Worm (Caenorhabditis elegans) whole organism, early embryonic: ENCODE measurements around the gene F30B5.11.

Experiments used
- aly-1 ChIP-seq: sonication (generic microtip); optimal IDR thresholded peaks from 2 replicates; lab custom pipeline; 2016; ENCODE audit warnings: missing genetic modification characterization, missing compliant biosample characterization
- ama-1 ChIP-seq: fragments of 150-350 bp; optimal IDR thresholded peaks from 2 replicates; lab custom pipeline; 2014
- ceh-13 ChIP-seq: fragments of 200-800 bp; sonication (Bioruptor generic); optimal IDR thresholded peaks from 2 replicates; lab custom pipeline; 2018; ENCODE audit warnings: mild to moderate bottlenecking, missing genetic modification characterization, missing compliant biosample characterization
- ets-7 ChIP-seq: sonication (generic microtip); optimal IDR thresholded peaks from 2 replicates; lab custom pipeline; 2016; ENCODE audit warnings: missing genotype, missing genetic modification characterization, missing compliant biosample characterization
- flt-1 ChIP-seq: fragments of 200-800 bp; sonication (Bioruptor generic); IDR thresholded peaks from 2 replicates; pipeline ENCODE4 v1.3.6; 2022; ENCODE audit warnings: missing genetic modification characterization, missing compliant biosample characterization
- pes-1 ChIP-seq: fragments of 200-800 bp; sonication (Bioruptor generic); IDR thresholded peaks from 2 replicates; pipeline ENCODE4 v1.3.6; 2022; ENCODE audit warnings: missing genetic modification reagents, missing genetic modification characterization, missing compliant biosample characterization
- scrt-1 ChIP-seq: fragments of 200-800 bp; sonication (Bioruptor generic); IDR thresholded peaks from 2 replicates; pipeline ENCODE4 v1.3.6; 2022; ENCODE audit warnings: missing genetic modification characterization, missing compliant biosample characterization
- tbx-37 ChIP-seq: fragments of 200-800 bp; sonication (Bioruptor generic); conservative IDR thresholded peaks from 2 replicates; pipeline ENCODE4 v1.3.6; 2022; ENCODE audit warnings: missing genetic modification reagents, missing genetic modification characterization, missing compliant biosample characterization
- tra-4 ChIP-seq: sonication (generic microtip); optimal IDR thresholded peaks from 2 replicates; lab custom pipeline; 2017; ENCODE audit warnings: missing genetic modification characterization, missing compliant biosample characterization

ce11 chrIV:4210868-4211267, 9.0 kb downstream of the F30B5.11 start:
- TF ChIP-seq tra-4 (tag; lab: Kevin White, UChicago) (no peak), scrt-1 (GFP tag; lab: Robert Waterston, UW) (no peak), pes-1 (GFP tag; lab: Robert Waterston, UW) (no peak), aly-1 (tag; lab: Kevin White, UChicago) (no peak), ama-1 (lab: Kevin White, UChicago) (no peak), ceh-13 (GFP tag; lab: Kevin White, UChicago) (no peak), ets-7 (no peak), flt-1 (no peak), tbx-37 (GFP tag; lab: Robert Waterston, UW) (no peak)
